Worm (Caenorhabditis elegans) whole organism, L1 larva: ENCODE results near the gene lgc-18.

Experiments used
- ama-1 ChIP-seq: fragments of 150-350 bp; optimal IDR thresholded peaks from 2 replicates; lab custom pipeline; 2014
- egl-27 ChIP-seq, 2 experiments: fragments of 150-350 bp in 1 of 2; sonication (generic microtip); optimal IDR thresholded peaks; 3 replicates each; lab custom pipeline; 2017 to 2018; ENCODE audit warnings: missing biosample characterization in 2 of 2, missing genetic modification characterization in 2 of 2, missing genetic modification reagents in 2 of 2
- fos-1 ChIP-seq: fragments of 150-350 bp; optimal IDR thresholded peaks from 2 replicates; lab custom pipeline; 2014; ENCODE audit warnings: missing biosample characterization, missing genetic modification characterization
- hpl-2 ChIP-seq: fragments of 150-350 bp; optimal IDR thresholded peaks from 2 replicates; lab custom pipeline; 2014; ENCODE audit warnings: missing biosample characterization, missing genetic modification reagents, missing genetic modification characterization
- lin-13 ChIP-seq: fragments of 150-350 bp; optimal IDR thresholded peaks from 2 replicates; lab custom pipeline; 2014; ENCODE audit warnings: missing biosample characterization, missing genetic modification reagents, missing genetic modification characterization
- mab-9 ChIP-seq: fragments of 200-800 bp; sonication (Bioruptor generic); IDR thresholded peaks from 2 replicates; pipeline ENCODE4 v1.3.6; 2022; ENCODE audit warnings: missing genetic modification reagents, missing genetic modification characterization, missing compliant biosample characterization
- nhr-28 ChIP-seq: fragments of 150-350 bp; optimal IDR thresholded peaks from 2 replicates; lab custom pipeline; 2014; ENCODE audit warnings: missing biosample characterization, missing genetic modification characterization
- rnt-1 ChIP-seq: sonication (generic microtip); optimal IDR thresholded peaks from 2 replicates; lab custom pipeline; 2016; ENCODE audit warnings: mild to moderate bottlenecking, missing genetic modification characterization, moderate library complexity, missing compliant biosample characterization
- sox-4 ChIP-seq: sonication (generic microtip); optimal IDR thresholded peaks from 2 replicates; lab custom pipeline; 2016; ENCODE audit warnings: missing genetic modification characterization, missing compliant biosample characterization
- vab-15 ChIP-seq: sonication (generic microtip); optimal IDR thresholded peaks from 2 replicates; lab custom pipeline; 2017; ENCODE audit warnings: missing genotype, mild to moderate bottlenecking, missing genetic modification characterization, missing compliant biosample characterization

ce11 chrX:12145919-12146318, 20.5 kb downstream of the lgc-18 start:
- TF ChIP-seq lin-13 (GFP tag; lab: Kevin White, UChicago) (no peak), fos-1 (tag; lab: Kevin White, UChicago) (no peak), vab-15 (tag; lab: Kevin White, UChicago) (no peak), egl-27 (tag; optimal IDR thresholded peaks at IDR 0.05; lab: Kevin White, UChicago) (no peak), nhr-28 (tag; lab: Kevin White, UChicago) (no peak), rnt-1 (tag; lab: Kevin White, UChicago) (no peak), sox-4 (no peak), mab-9 (GFP tag; lab: Robert Waterston, UW) (no peak), hpl-2 (GFP tag; lab: Kevin White, UChicago) (no peak), ama-1 (lab: Kevin White, UChicago) (no peak)
